Fruit fly (Drosophila melanogaster): Measurements from ENCODE around the gene CG42238.

The CG42238 gene

dm6 chr2L:20974037-20974646 is 77.8 kb downstream of the CG42238 start (continued):
- TF ChIP-seq CG7556 (GFP tag; optimal IDR thresholded peaks at IDR 0.05) (peak; percentile 5), Mrtf (GFP tag; IDR thresholded peaks at IDR 0.05) (peak; percentile 20; the same call in 1 of the 3 replicates), nerfin-2 (GFP tag; IDR thresholded peaks at IDR 0.05; ENCODE audit: partially characterized antibody) (no peak), Vsx1 (GFP tag; optimal IDR thresholded peaks at IDR 0.05) (no peak), CG6175 (GFP tag; IDR thresholded peaks at IDR 0.05) (no peak), CG10366 (GFP tag; IDR thresholded peaks at IDR 0.05) (no peak; the same call in 1 of the 2 replicates), hbn (GFP tag; IDR thresholded peaks at IDR 0.05; ENCODE audit: partially characterized antibody) (no peak), insv (GFP tag; optimal IDR thresholded peaks at IDR 0.05) (no peak), ERR (GFP tag; optimal IDR thresholded peaks at IDR 0.05) (no peak), CG15011 (GFP tag; optimal IDR thresholded peaks at IDR 0.05) (no peak), CG18476 (GFP tag; optimal IDR thresholded peaks at IDR 0.05) (no peak), kni (GFP tag; optimal IDR thresholded peaks at IDR 0.05) (no peak), bsh (GFP tag; optimal IDR thresholded peaks at IDR 0.05) (peak; percentile 83 to 87), CG8944 (GFP tag; optimal IDR thresholded peaks at IDR 0.05) (peak; percentile 31), MESR4 (GFP tag; optimal IDR thresholded peaks at IDR 0.05) (no peak), gem (tag; optimal IDR thresholded peaks at IDR 0.05) (peak; percentile 78), Ada2b (GFP tag; IDR thresholded peaks at IDR 0.05) (0 out of 2 replicates have a peak, but pooled peaks have one; percentile 17), CG13123 (GFP tag; optimal IDR thresholded peaks at IDR 0.05) (no peak), ems (GFP tag; optimal IDR thresholded peaks at IDR 0.05) (peak; percentile 20), CG12659 (GFP tag; optimal IDR thresholded peaks at IDR 0.05) (peak; percentile 23), CG17359 (tag; optimal IDR thresholded peaks at IDR 0.05) (peak; percentile 69), CG34224 (GFP tag; IDR thresholded peaks at IDR 0.05; ENCODE audit: partially characterized antibody) (no peak), CG15479 (GFP tag; optimal IDR thresholded peaks at IDR 0.05) (no peak), CG8359 (GFP tag; optimal IDR thresholded peaks at IDR 0.05; ENCODE audit: borderline replicate concordance) (peak; percentile 42), ac (GFP tag; optimal IDR thresholded peaks at IDR 0.05) (no peak), CG32772 (GFP tag; IDR thresholded peaks at IDR 0.05) (peak; percentile 53; the same call in 1 of the 2 replicates), Doc2 (GFP tag; IDR thresholded peaks at IDR 0.05) (no peak), CG13624 (GFP tag; optimal IDR thresholded peaks at IDR 0.05) (no peak), gcm2 (GFP tag; optimal IDR thresholded peaks at IDR 0.05) (no peak), Neu2 (GFP tag; optimal IDR thresholded peaks at IDR 0.05; ENCODE audit: borderline replicate concordance) (no peak), lmd (GFP tag; IDR thresholded peaks at IDR 0.05) (peak; percentile 50; the same call in 1 of the 2 replicates), CG9797 (GFP tag; optimal IDR thresholded peaks at IDR 0.05) (no peak), NC2α (GFP tag; optimal IDR thresholded peaks at IDR 0.05) (no peak), CG31441 (GFP tag; IDR thresholded peaks at IDR 0.05) (peak; percentile 80), Dip3 (GFP tag; optimal IDR thresholded peaks at IDR 0.05) (no peak), HLHmδ (GFP tag; optimal IDR thresholded peaks at IDR 0.05) (no peak), CG11504 (tag; optimal IDR thresholded peaks at IDR 0.05) (peak; percentile 77), Blimp-1 (GFP tag; optimal IDR thresholded peaks at IDR 0.05) (peak; percentile 82), CG10654 (GFP tag; optimal IDR thresholded peaks at IDR 0.05) (peak; percentile 29), vnd (GFP tag; IDR thresholded peaks at IDR 0.05; ENCODE audit: partially characterized antibody) (no peak), Scr (GFP tag; IDR thresholded peaks at IDR 0.05; ENCODE audit: partially characterized antibody) (no peak), CG1602 (GFP tag; optimal IDR thresholded peaks at IDR 0.05) (peak; percentile 49), Dbx (GFP tag; IDR thresholded peaks at IDR 0.05) (no peak), CG16815 (GFP tag; optimal IDR thresholded peaks at IDR 0.05) (peak; percentile 28), sens (GFP tag) (peak; percentile 91), Bdp1 (GFP tag; optimal IDR thresholded peaks at IDR 0.05) (no peak), ind (GFP tag; optimal IDR thresholded peaks at IDR 0.05) (peak; percentile 55), CG12769 (tag; optimal IDR thresholded peaks at IDR 0.05) (peak; percentile 30), CG15601 (tag; optimal IDR thresholded peaks at IDR 0.05) (peak; percentile 75)
